Worm (Caenorhabditis elegans) whole organism, mixed stage, embryonic: ENCODE results near the gene dld-1.

ENCODE experiments used
- ceh-39 ChIP-seq: fragments of 150-350 bp; optimal IDR thresholded peaks from 2 replicates; lab custom pipeline; 2014; ENCODE audit warnings: missing biosample characterization, missing genetic modification characterization
- ces-1 ChIP-seq: fragments of 150-350 bp; optimal IDR thresholded peaks from 2 replicates; lab custom pipeline; 2014; ENCODE audit warnings: missing biosample characterization, missing genetic modification reagents, missing genetic modification characterization
- elt-1 ChIP-seq: sonication (generic microtip); optimal IDR thresholded peaks from 2 replicates; lab custom pipeline; 2017; ENCODE audit warnings: missing genetic modification characterization, mild to moderate bottlenecking, missing compliant biosample characterization, antibody characterized with exemption, moderate library complexity, borderline replicate concordance; ENCODE audit not compliant: insufficient read depth
- lin-13 ChIP-seq: fragments of 150-350 bp; optimal IDR thresholded peaks from 2 replicates; lab custom pipeline; 2014; ENCODE audit warnings: missing biosample characterization, missing genetic modification characterization
- nhr-12 ChIP-seq: fragments of 150-350 bp; optimal IDR thresholded peaks from 2 replicates; lab custom pipeline; 2014; ENCODE audit warnings: missing biosample characterization, missing genetic modification characterization
- nhr-28 ChIP-seq: fragments of 150-350 bp; optimal IDR thresholded peaks from 2 replicates; lab custom pipeline; 2014; ENCODE audit warnings: missing biosample characterization, missing genetic modification characterization
- pha-4 ChIP-seq: fragments of 150-350 bp; optimal IDR thresholded peaks from 2 replicates; lab custom pipeline; 2018; ENCODE audit warnings: missing biosample characterization, missing genetic modification reagents, missing genetic modification characterization
- ztf-11 ChIP-seq: fragments of 150-350 bp; optimal IDR thresholded peaks from 2 replicates; lab custom pipeline; 2014; ENCODE audit warnings: missing biosample characterization, missing genetic modification characterization

- no peak for TF ChIP-seq pha-4 (tag; lab: Kevin White, UChicago)
- TF ChIP-seq ceh-39: no peak
- no peak for TF ChIP-seq ces-1 (GFP tag; lab: Kevin White, UChicago)
- TF ChIP-seq lin-13: no peak
- TF ChIP-seq nhr-12: no peak
- no peak for TF ChIP-seq nhr-28
- TF ChIP-seq ztf-11 (tag; lab: Kevin White, UChicago): no peak
- TF ChIP-seq elt-1: no peak
These were observed 4.7 kb downstream of the dld-1 start for ce11 chrIV:14469013-14469412.
